Fruit fly (Drosophila melanogaster): Measurements from ENCODE around the gene meng.

meng gene

dm6 chr2L:6794956-6795522 lies 52.7 kb downstream of the meng start (continued):
- TF ChIP-seq CG32767 (GFP tag; IDR thresholded peaks at IDR 0.05) = peak; percentile 54; the same call in 1 of the 2 replicates
- TF ChIP-seq row (GFP tag; IDR thresholded peaks at IDR 0.05) = peak; percentile 52; the same call in 2 of the 3 replicates
- no peak for TF ChIP-seq tap (tag; optimal IDR thresholded peaks at IDR 0.05)
- no peak for TF ChIP-seq CG8281 (tag; optimal IDR thresholded peaks at IDR 0.05)
- TF ChIP-seq Myb (GFP tag; optimal IDR thresholded peaks at IDR 0.05) = peak; percentile 3
- peak; percentile 17; the same call in 1 of the 4 replicates for TF ChIP-seq Gug (GFP tag; IDR thresholded peaks at IDR 0.05)
- no peak for TF ChIP-seq klu (GFP tag; IDR thresholded peaks at IDR 0.05)
- 0 out of 2 replicates have a peak, but pooled peaks have one; percentile 28 for TF ChIP-seq E2f1 (GFP tag; IDR thresholded peaks at IDR 0.05)
- no peak for TF ChIP-seq CG8765 (GFP tag; IDR thresholded peaks at IDR 0.05)
- no peak for TF ChIP-seq hb (GFP tag; IDR thresholded peaks at IDR 0.05; ENCODE audit: partially characterized antibody)
- TF ChIP-seq Sox100B (GFP tag; optimal IDR thresholded peaks at IDR 0.05) = peak; percentile 1
- peak; percentile 2 for TF ChIP-seq D19B (GFP tag; optimal IDR thresholded peaks at IDR 0.05)
- peak; percentile 9; the same call in 1 of the 2 replicates for TF ChIP-seq H2.0 (GFP tag; IDR thresholded peaks at IDR 0.05)
- no peak for TF ChIP-seq Six4 (GFP tag; optimal IDR thresholded peaks at IDR 0.05)
- no peak for TF ChIP-seq NC2α (GFP tag; optimal IDR thresholded peaks at IDR 0.05)
- no peak for TF ChIP-seq ci (GFP tag; IDR thresholded peaks at IDR 0.05)
- TF ChIP-seq CG17359 (tag; optimal IDR thresholded peaks at IDR 0.05) = no peak
- no peak for TF ChIP-seq CG17568 (GFP tag; optimal IDR thresholded peaks at IDR 0.05)
- TF ChIP-seq grau (tag; optimal IDR thresholded peaks at IDR 0.05) = peak; percentile 19
- no peak for TF ChIP-seq stwl (tag; optimal IDR thresholded peaks at IDR 0.05)
- peak; percentile 24 for TF ChIP-seq phol (tag; optimal IDR thresholded peaks at IDR 0.05)
- TF ChIP-seq dmrt11E (tag; optimal IDR thresholded peaks at IDR 0.05) = peak; percentile 31
- TF ChIP-seq Vsx1 (GFP tag; optimal IDR thresholded peaks at IDR 0.05) = no peak
- no peak for TF ChIP-seq Gsc (GFP tag; IDR thresholded peaks at IDR 0.05)
- TF ChIP-seq HmgD (GFP tag; optimal IDR thresholded peaks at IDR 0.05) = no peak
- no peak for TF ChIP-seq Doc3 (GFP tag; IDR thresholded peaks at IDR 0.05; ENCODE audit: partially characterized antibody)
- 0 out of 3 replicates have a peak, but pooled peaks have one; percentile 30 for TF ChIP-seq mld (GFP tag; IDR thresholded peaks at IDR 0.05; ENCODE audit: partially characterized antibody)
- peak; percentile 21 for TF ChIP-seq shn (GFP tag; optimal IDR thresholded peaks at IDR 0.05)
- no peak for TF ChIP-seq CG1529 (GFP tag; optimal IDR thresholded peaks at IDR 0.05)
- no peak for TF ChIP-seq Poxn (GFP tag; IDR thresholded peaks at IDR 0.05)
- TF ChIP-seq wek (GFP tag; optimal IDR thresholded peaks at IDR 0.05) = no peak
- TF ChIP-seq CG13775 (GFP tag; optimal IDR thresholded peaks at IDR 0.05) = no peak
- no peak for TF ChIP-seq trem (tag; optimal IDR thresholded peaks at IDR 0.05)
- TF ChIP-seq Rfx (GFP tag; IDR thresholded peaks at IDR 0.05) = peak; percentile 30
- no peak for TF ChIP-seq pan (optimal IDR thresholded peaks at IDR 0.05)
- TF ChIP-seq pan (GFP tag; optimal IDR thresholded peaks at IDR 0.05 in 1 of 2, IDR thresholded peaks at IDR 0.05 in 1 of 2) = peak in 1 of 2 experiments; percentile 30
- TF ChIP-seq CG6765 (GFP tag; optimal IDR thresholded peaks at IDR 0.05) = no peak
- TF ChIP-seq CG13424 (tag; optimal IDR thresholded peaks at IDR 0.05) = no peak
- peak; percentile 27 for TF ChIP-seq btn (GFP tag; optimal IDR thresholded peaks at IDR 0.05)
- TF ChIP-seq CG18011 (GFP tag; optimal IDR thresholded peaks at IDR 0.05) = no peak
- no peak for TF ChIP-seq Bdp1 (GFP tag; optimal IDR thresholded peaks at IDR 0.05)
- TF ChIP-seq Fer3 (tag; optimal IDR thresholded peaks at IDR 0.05) = peak; percentile 13
- TF ChIP-seq CG10565 (GFP tag; optimal IDR thresholded peaks at IDR 0.05) = no peak
- TF ChIP-seq sqz (GFP tag; optimal IDR thresholded peaks at IDR 0.05) = no peak
- TF ChIP-seq zf30C (GFP tag; optimal IDR thresholded peaks at IDR 0.05) = peak; percentile 78
- TF ChIP-seq otp (GFP tag; IDR thresholded peaks at IDR 0.05) = no peak
- TF ChIP-seq CG32772 (GFP tag; IDR thresholded peaks at IDR 0.05) = peak; percentile 42; the same call in 1 of the 2 replicates
- TF ChIP-seq CG3065 (GFP tag; optimal IDR thresholded peaks at IDR 0.05) = no peak
- 0 out of 2 replicates have a peak, but pooled peaks have one; percentile 18 for TF ChIP-seq ttk (GFP tag; IDR thresholded peaks at IDR 0.05)
- no peak for TF ChIP-seq CG12104 (GFP tag; optimal IDR thresholded peaks at IDR 0.05)
- TF ChIP-seq Ets65A (GFP tag) = no peak
